Fruit fly (Drosophila melanogaster): Measurements from ENCODE around the gene RpL34b.

dm6 chr3R:9385987-9386386 is 15.0 kb downstream of the RpL34b start:
- no peak for TF ChIP-seq CG16779 (tag; optimal IDR thresholded peaks at IDR 0.05)
- no peak for TF ChIP-seq Eip75B (GFP tag; optimal IDR thresholded peaks at IDR 0.05)
- no peak for TF ChIP-seq salr (GFP tag; optimal IDR thresholded peaks at IDR 0.05)
- TF ChIP-seq CG8119 (GFP tag; IDR thresholded peaks at IDR 0.05): peak; percentile 59
- TF ChIP-seq Blimp-1 (GFP tag; optimal IDR thresholded peaks at IDR 0.05): no peak
- TF ChIP-seq Smox (GFP tag; optimal IDR thresholded peaks at IDR 0.05): no peak
- TF ChIP-seq CG11294 (GFP tag; IDR thresholded peaks at IDR 0.05): no peak
- TF ChIP-seq OdsH (GFP tag; optimal IDR thresholded peaks at IDR 0.05): no peak
- TF ChIP-seq Sox15 (GFP tag; optimal IDR thresholded peaks at IDR 0.05): no peak
- no peak for TF ChIP-seq Sox14 (GFP tag; optimal IDR thresholded peaks at IDR 0.05)
- TF ChIP-seq lz (GFP tag; optimal IDR thresholded peaks at IDR 0.05): no peak
